Fruit fly (Drosophila melanogaster) whole organism, pupa: Measurements from ENCODE around the gene mus81.

Experiments
- CG10348 ChIP-seq: fragments of 200-800 bp; sonication (Bioruptor generic); IDR thresholded peaks from 2 replicates; pipeline ENCODE4 v1.3.6; 2022; ENCODE audit warnings: missing biosample characterization, missing genetic modification characterization
- CG12605 ChIP-seq: fragments of 200-800 bp; sonication (Bioruptor generic); IDR thresholded peaks from 2 replicates; pipeline ENCODE4 v1.3.6; 2022; ENCODE audit warnings: missing biosample characterization, missing genetic modification characterization
- CG13204 ChIP-seq: fragments of 200-800 bp; sonication (Bioruptor generic); optimal IDR thresholded peaks from 2 replicates; lab custom pipeline; 2018; ENCODE audit warnings: missing biosample characterization, mild to moderate bottlenecking, missing genetic modification characterization, moderate library complexity
- CG14655 ChIP-seq: fragments of 200-800 bp; sonication (Bioruptor generic); optimal IDR thresholded peaks from 3 replicates; lab custom pipeline; 2017; ENCODE audit warnings: mild to moderate bottlenecking, missing biosample characterization, missing genetic modification reagents, missing genetic modification characterization
- CG15710 ChIP-seq: fragments of 200-800 bp; sonication (Bioruptor generic); optimal IDR thresholded peaks from 2 replicates; lab custom pipeline; 2018; ENCODE audit warnings: missing biosample characterization, mild to moderate bottlenecking, missing genetic modification characterization, moderate library complexity
- CG17806 ChIP-seq: fragments of 200-800 bp; sonication (Bioruptor generic); optimal IDR thresholded peaks from 2 replicates; lab custom pipeline; 2018; ENCODE audit warnings: missing biosample characterization, mild to moderate bottlenecking, missing genetic modification characterization, moderate library complexity
- CG32121 ChIP-seq: fragments of 200-800 bp; sonication (Bioruptor generic); IDR thresholded peaks from 2 replicates; pipeline ENCODE4 v1.3.6; 2022; ENCODE audit warnings: missing biosample characterization, missing genetic modification characterization
- CG34367 ChIP-seq: fragments of 200-800 bp; sonication (Bioruptor generic); optimal IDR thresholded peaks from 2 replicates; lab custom pipeline; 2018; ENCODE audit warnings: missing biosample characterization, mild to moderate bottlenecking, missing genetic modification characterization
- CG4496 ChIP-seq: fragments of 200-800 bp; sonication (Bioruptor generic); IDR thresholded peaks from 3 replicates; pipeline ENCODE4 v1.3.6; 2022; ENCODE audit warnings: missing biosample characterization, missing genetic modification characterization
- CG8159 ChIP-seq: fragments of 200-800 bp; sonication (Bioruptor generic); optimal IDR thresholded peaks from 3 replicates; lab custom pipeline; 2018; ENCODE audit warnings: missing biosample characterization, mild to moderate bottlenecking, missing genetic modification characterization, moderate library complexity
- CG8301 ChIP-seq: fragments of 200-800 bp; sonication (Bioruptor generic); optimal IDR thresholded peaks from 2 replicates; lab custom pipeline; 2018; ENCODE audit warnings: missing biosample characterization, mild to moderate bottlenecking, missing genetic modification characterization
- CG9948 ChIP-seq: fragments of 200-800 bp; sonication (Bioruptor generic); optimal IDR thresholded peaks from 2 replicates; lab custom pipeline; 2018; ENCODE audit warnings: missing biosample characterization, mild to moderate bottlenecking, missing genetic modification characterization, moderate library complexity
- D1 ChIP-seq: fragments of 200-800 bp; sonication (Bioruptor generic); optimal IDR thresholded peaks from 2 replicates; lab custom pipeline; 2018; ENCODE audit warnings: missing biosample characterization, mild to moderate bottlenecking, missing genetic modification characterization, moderate library complexity
- EcR ChIP-seq: fragments of 200-800 bp; sonication (Bioruptor generic); optimal IDR thresholded peaks from 3 replicates; lab custom pipeline; 2019; ENCODE audit warnings: missing biosample characterization, missing genetic modification characterization, mild to moderate bottlenecking, moderate library complexity, missing genetic modification reagents
- Ets98B ChIP-seq: fragments of 200-800 bp; sonication (Bioruptor generic); IDR thresholded peaks from 2 replicates; pipeline ENCODE4 v1.3.6; 2022; ENCODE audit warnings: missing biosample characterization, missing genetic modification characterization
- Pif1A ChIP-seq: fragments of 200-800 bp; sonication (Bioruptor generic); optimal IDR thresholded peaks from 3 replicates; lab custom pipeline; 2016; ENCODE audit warnings: missing biosample characterization, missing genetic modification characterization
- Pif1B ChIP-seq: fragments of 200-800 bp; sonication (Bioruptor generic); optimal IDR thresholded peaks from 3 replicates; lab custom pipeline; 2016; ENCODE audit warnings: missing biosample characterization, missing genetic modification characterization
- Snoo ChIP-seq: fragments of 200-800 bp; sonication (Bioruptor generic); optimal IDR thresholded peaks from 3 replicates; lab custom pipeline; 2017; ENCODE audit warnings: missing biosample characterization, mild to moderate bottlenecking, missing genetic modification characterization, inconsistent platforms
- fd96Ca ChIP-seq: fragments of 200-800 bp; sonication (Bioruptor generic); IDR thresholded peaks from 3 replicates; pipeline ENCODE4 v1.3.6; 2022; ENCODE audit warnings: missing biosample characterization, missing genetic modification characterization
- gl ChIP-seq: fragments of 200-800 bp; sonication (Bioruptor generic); optimal IDR thresholded peaks from 2 replicates; lab custom pipeline; 2018; ENCODE audit warnings: missing biosample characterization, mild to moderate bottlenecking, missing genetic modification characterization
- rn ChIP-seq: fragments of 200-800 bp; sonication (Bioruptor generic); IDR thresholded peaks from 2 replicates; pipeline ENCODE4 v1.3.6; 2022; ENCODE audit warnings: missing biosample characterization, missing genetic modification characterization

The mus81 gene

DNA sequence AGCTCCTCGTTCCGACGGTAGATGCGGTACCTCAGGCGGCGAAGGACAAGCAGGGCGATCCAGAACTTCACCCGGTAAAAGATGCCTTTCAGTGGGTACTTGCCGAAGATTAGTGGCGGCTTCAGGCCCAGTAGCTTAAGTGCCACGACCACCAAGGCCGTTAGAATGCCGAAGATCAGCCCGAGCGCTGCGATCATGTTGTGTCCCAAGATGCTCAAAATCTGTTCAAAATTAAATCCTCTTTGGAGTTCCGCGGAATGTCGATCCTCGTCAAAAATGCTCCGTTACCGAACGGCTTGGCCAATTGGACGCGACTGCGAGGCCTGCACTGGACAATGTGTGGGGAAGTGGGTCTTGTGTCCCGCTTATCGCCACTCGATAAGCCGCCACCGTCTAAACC, 8.7 kb upstream of the mus81 start, which contains the start of the genes CG32815 and CG3706:
TSS of gene CG32815 (plus strand) at position 301 of the 400 bp plus-strand sequence.
TSS of gene CG3706 (minus strand) at position 310 of the 400 bp plus-strand sequence.
- TF ChIP-seq CG34367 (tag; lab: Kevin White, UChicago) (no peak), rn (GFP tag; lab: Robert Waterston, UW) (no peak), CG13204 (GFP tag; lab: Kevin White, UChicago) (no peak), Snoo (no peak), Pif1B (no peak), CG4496 (GFP tag; lab: Robert Waterston, UW) (no peak), Ets98B (no peak), fd96Ca (GFP tag; lab: Robert Waterston, UW) (no peak), CG14655 (GFP tag; lab: Kevin White, UChicago) (no peak), D1 (tag; lab: Kevin White, UChicago) (no peak), CG8301 (tag; lab: Kevin White, UChicago) (no peak), Pif1A (GFP tag; lab: Kevin White, UChicago) (no peak)

DNA sequence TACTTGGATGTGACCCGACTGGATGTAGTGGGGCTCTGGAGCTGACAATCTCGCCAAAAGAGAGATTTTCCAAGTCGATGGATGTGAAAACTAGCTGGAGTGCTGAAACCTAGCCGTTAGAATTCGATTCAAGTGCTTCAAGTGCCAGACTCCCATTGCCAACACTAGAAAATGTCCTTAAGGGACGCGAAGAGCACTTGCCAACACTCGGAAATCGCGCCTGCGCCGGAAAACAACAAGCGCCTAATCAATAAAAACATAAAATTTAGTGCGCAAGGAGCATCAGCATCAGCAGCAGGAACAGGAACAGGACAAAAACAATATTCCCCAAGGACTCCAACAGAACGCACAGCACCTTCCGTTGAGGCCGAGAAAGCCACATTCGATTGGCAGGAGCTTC, 8.0 kb upstream of the mus81 start:
- no peak for TF ChIP-seq rn (GFP tag; lab: Robert Waterston, UW)
- TF ChIP-seq, all 21 proteins: peak for 0

DNA sequence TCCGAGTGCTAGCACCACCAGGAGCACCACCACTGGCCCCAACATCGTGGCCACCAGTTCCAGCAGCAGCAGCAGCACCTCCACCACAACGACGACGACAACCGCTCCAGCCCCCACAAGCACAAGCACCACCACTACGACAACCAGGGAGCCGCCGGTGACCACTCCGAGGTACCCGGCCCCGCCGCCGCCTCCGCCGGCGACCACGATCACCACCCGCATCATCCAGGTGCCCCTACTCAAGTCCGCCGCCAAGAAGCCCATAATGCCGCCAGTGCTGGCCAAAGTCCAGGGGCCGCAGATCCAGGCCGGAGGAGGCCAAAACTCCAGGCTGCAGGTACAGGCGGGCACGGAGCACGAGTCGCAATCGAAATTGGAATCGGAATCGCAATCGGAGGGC, 6.9 kb upstream of the mus81 start:
- TF ChIP-seq CG34367 (tag; lab: Kevin White, UChicago) (no peak), Pif1B (no peak), CG8301 (tag; lab: Kevin White, UChicago) (no peak), fd96Ca (GFP tag; lab: Robert Waterston, UW) (no peak), CG14655 (GFP tag; lab: Kevin White, UChicago) (no peak), CG15710 (tag; lab: Kevin White, UChicago) (no peak), Pif1A (GFP tag; lab: Kevin White, UChicago) (no peak)

DNA sequence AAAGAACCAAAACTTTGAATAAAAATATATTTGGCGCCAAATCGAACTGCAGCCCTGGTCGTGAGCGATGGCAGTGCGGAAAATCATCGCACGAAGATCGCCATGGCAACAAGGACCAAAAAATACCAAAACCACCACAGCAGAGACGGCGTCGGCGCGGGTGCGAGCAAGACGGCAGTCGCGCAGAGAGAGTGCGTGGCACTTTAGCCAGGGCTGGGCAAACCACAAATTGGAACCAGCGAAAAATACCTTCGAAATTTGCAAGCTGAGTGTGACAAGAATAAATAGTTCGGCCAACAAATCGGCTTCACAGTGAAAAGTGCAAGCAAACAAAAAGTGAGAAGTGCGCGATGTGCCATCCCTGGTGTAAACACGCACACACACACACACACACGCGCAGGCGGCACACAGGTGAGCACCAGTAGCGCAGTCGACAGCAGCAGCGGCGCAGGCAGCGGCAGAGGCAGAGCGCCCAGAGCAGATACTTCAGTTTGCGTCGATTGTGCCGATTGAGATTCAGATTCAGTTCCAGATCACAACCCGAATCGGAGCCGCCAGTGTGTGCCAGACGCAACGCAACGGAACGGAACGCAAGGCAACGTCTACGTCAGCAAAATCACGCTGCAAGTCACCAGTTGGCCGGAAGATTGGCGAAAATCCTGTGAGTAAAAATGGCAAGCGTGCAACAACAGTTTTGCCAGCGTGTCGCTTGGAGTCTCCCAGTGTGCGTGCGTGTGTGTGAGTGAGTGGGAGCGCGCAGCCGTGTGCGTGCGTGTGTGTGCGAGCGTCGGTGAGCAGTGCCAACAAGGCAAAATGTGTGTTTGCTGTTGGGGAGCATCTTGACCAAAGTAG, 5.6 kb upstream of the mus81 start, which contains the start of gene TRAM:
TSS of gene TRAM (plus strand) at position 184 of the 852 bp plus-strand sequence.
- peak; percentile 99 for TF ChIP-seq Ets98B
- peak; percentile 95 for TF ChIP-seq CG9948 (tag; lab: Kevin White, UChicago)
- TF ChIP-seq CG17806 (tag; lab: Kevin White, UChicago), result peak; percentile 96
- peak; percentile 99 for TF ChIP-seq CG14655 (GFP tag; lab: Kevin White, UChicago)
- TF ChIP-seq CG15710 (tag; lab: Kevin White, UChicago), result peak; percentile 98
- TF ChIP-seq CG8301 (tag; lab: Kevin White, UChicago), result peak; percentile 98
- TF ChIP-seq EcR, result peak; percentile 43
- TF ChIP-seq gl (tag; lab: Kevin White, UChicago), result peak; percentile 96
- TF ChIP-seq Snoo, result peak; percentile 97
- peak; percentile 100 for TF ChIP-seq CG4496 (GFP tag; lab: Robert Waterston, UW)
- peak; percentile 97 for TF ChIP-seq Pif1A (GFP tag; lab: Kevin White, UChicago)
- peak; percentile 97 for TF ChIP-seq CG34367 (tag; lab: Kevin White, UChicago)
- peak; percentile 100 for TF ChIP-seq fd96Ca (GFP tag; lab: Robert Waterston, UW)
- peak; percentile 95 for TF ChIP-seq CG8159 (tag; lab: Kevin White, UChicago)
- TF ChIP-seq Pif1B, result peak; percentile 96
- peak; percentile 97 for TF ChIP-seq CG10348 (GFP tag; lab: Robert Waterston, UW)
- peak; percentile 99 for TF ChIP-seq CG12605
- TF ChIP-seq rn (GFP tag; lab: Robert Waterston, UW), result peak; percentile 98
- TF ChIP-seq CG32121 (GFP tag; lab: Robert Waterston, UW), result peak; percentile 99
- no peak for TF ChIP-seq D1 (tag; lab: Kevin White, UChicago)
- TF ChIP-seq CG13204 (GFP tag; lab: Kevin White, UChicago), result peak; percentile 95

DNA sequence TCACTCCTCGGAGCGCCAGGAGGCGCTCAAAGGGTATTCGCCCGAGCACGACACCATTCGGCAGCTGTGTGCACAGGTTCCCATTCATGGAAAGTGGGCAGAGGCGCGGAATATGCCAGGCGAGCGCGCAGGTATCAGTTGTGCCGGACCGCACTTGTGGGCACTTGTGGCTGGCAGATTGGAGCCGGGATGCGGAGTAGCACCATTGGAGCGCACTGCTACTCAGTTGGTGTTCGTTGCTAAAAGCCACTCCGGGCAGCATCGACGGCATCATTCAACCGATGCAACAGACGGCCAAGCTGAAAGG, 5.0 kb upstream of the mus81 start:
- TF ChIP-seq Pif1A (GFP tag; lab: Kevin White, UChicago) (no peak), CG9948 (tag; lab: Kevin White, UChicago) (no peak), Snoo (no peak), CG10348 (GFP tag; lab: Robert Waterston, UW) (no peak), rn (GFP tag; lab: Robert Waterston, UW) (no peak), CG8159 (tag; lab: Kevin White, UChicago) (no peak)

DNA sequence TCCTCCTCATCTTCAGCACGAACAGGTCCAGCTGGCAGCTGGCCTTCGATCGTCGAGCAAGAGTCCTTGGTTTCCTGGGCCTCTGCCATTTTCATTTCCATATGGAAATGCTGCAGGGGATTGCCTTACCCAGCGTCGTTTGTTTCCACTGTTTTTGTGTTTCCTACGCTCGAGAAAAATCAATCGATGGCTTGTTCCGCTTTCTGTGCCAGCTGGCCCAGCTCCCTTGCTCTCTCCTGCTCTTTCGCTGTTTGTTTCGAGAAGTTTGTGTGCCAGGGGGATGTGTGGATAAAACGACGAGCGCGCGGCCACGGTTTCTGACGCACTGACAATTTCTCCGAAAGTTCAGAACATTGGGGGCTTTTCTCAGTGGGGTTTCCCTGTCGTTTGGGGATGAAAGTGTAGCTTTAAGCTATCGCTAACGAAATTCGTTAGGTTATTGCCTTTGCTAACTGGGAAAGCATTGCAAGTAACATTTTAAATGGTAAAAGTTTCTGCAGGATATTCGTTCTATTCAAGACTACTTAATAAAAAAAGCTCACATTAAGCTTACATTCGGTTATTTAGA, 4.7 kb downstream of the mus81 start, which contains the start of gene CG3703:
TSS of gene CG3703 (minus strand) at position 328 of the 568 bp plus-strand sequence.
- TF ChIP-seq Ets98B, result no peak
- no peak for TF ChIP-seq Snoo
